Worm (Caenorhabditis elegans) whole organism, L4 larva: Measurements from ENCODE around the gene Y113G7B.15.
"Not testable (repeated sequence)": the region's sequence is repeated elsewhere in the genome, so short reads cannot be mapped to it uniquely, and the experiment has no call there.

Experiments
- ces-1 ChIP-seq: fragments of 150-350 bp; sonication (generic microtip); optimal IDR thresholded peaks from 4 replicates; lab custom pipeline; 2014; ENCODE audit warnings: missing biosample characterization, missing genetic modification reagents, missing genetic modification characterization
- fos-1 ChIP-seq: fragments of 150-350 bp; optimal IDR thresholded peaks from 2 replicates; lab custom pipeline; 2014; ENCODE audit warnings: missing biosample characterization, missing genetic modification characterization
- lin-39 ChIP-seq: fragments of 150-350 bp; optimal IDR thresholded peaks from 2 replicates; lab custom pipeline; 2014; ENCODE audit warnings: missing biosample characterization, missing genetic modification reagents, missing genetic modification characterization
- lsy-2 ChIP-seq, 2 experiments: fragments of 150-350 bp in 1 of 2; sonication (generic microtip) in 1 of 2; optimal IDR thresholded peaks; 2 replicates each; lab custom pipeline; 2014 to 2017; ENCODE audit warnings: missing biosample characterization in 2 of 2, missing genetic modification characterization in 2 of 2
- madf-9 ChIP-seq: fragments of 200-800 bp; sonication (Bioruptor generic); conservative IDR thresholded peaks from 2 replicates; pipeline ENCODE4 v1.3.6; 2022; ENCODE audit warnings: missing genetic modification reagents, missing genetic modification characterization, missing compliant biosample characterization
- nhr-10 ChIP-seq: fragments of 150-350 bp; optimal IDR thresholded peaks from 2 replicates; lab custom pipeline; 2014; ENCODE audit warnings: missing biosample characterization, missing genetic modification characterization
- nhr-237 ChIP-seq: sonication (generic microtip); optimal IDR thresholded peaks from 2 replicates; lab custom pipeline; 2017; ENCODE audit warnings: missing biosample characterization, missing genetic modification characterization
- nhr-76 ChIP-seq: fragments of 150-350 bp; optimal IDR thresholded peaks from 2 replicates; lab custom pipeline; 2014; ENCODE audit warnings: missing biosample characterization, missing genetic modification characterization
- set-16 ChIP-seq: fragments of 200-800 bp; sonication (Bioruptor generic); IDR thresholded peaks from 2 replicates; pipeline ENCODE4 v1.3.6; 2022; ENCODE audit warnings: missing genetic modification reagents, missing genetic modification characterization, missing compliant biosample characterization

ce11 chrV:20181575-20181974, 52.1 kb downstream of the Y113G7B.15 start:
- not testable (repeated sequence) for TF ChIP-seq ces-1 (GFP tag; lab: Kevin White, UChicago); nhr-237 (tag; lab: Kevin White, UChicago); fos-1 (tag; lab: Kevin White, UChicago); nhr-76; madf-9 (GFP tag; lab: Robert Waterston, UW); lsy-2 (tag; optimal IDR thresholded peaks at IDR 0.05; lab: Kevin White, UChicago); set-16 (GFP tag; lab: Robert Waterston, UW); nhr-10 (tag; lab: Kevin White, UChicago); lin-39 (tag; lab: Kevin White, UChicago)
